Fruit fly (Drosophila melanogaster): ENCODE measurements around the gene Gr23a.

Gr23a gene

dm6 chr2L:2720368-2720767 is 50.7 kb downstream of the Gr23a start:
- no peak for TF ChIP-seq onecut (GFP tag; IDR thresholded peaks at IDR 0.05)
- no peak for TF ChIP-seq CG13287 (GFP tag; IDR thresholded peaks at IDR 0.05; ENCODE audit: partially characterized antibody)
- TF ChIP-seq CG3726 (GFP tag; IDR thresholded peaks at IDR 0.05): no peak
- peak; percentile 42 for TF ChIP-seq CG15269 (tag; optimal IDR thresholded peaks at IDR 0.05)
- TF ChIP-seq fd3F (GFP tag; optimal IDR thresholded peaks at IDR 0.05): no peak
- no peak for TF ChIP-seq CG31365 (tag; optimal IDR thresholded peaks at IDR 0.05)
- TF ChIP-seq CG8281 (tag; optimal IDR thresholded peaks at IDR 0.05): no peak
- TF ChIP-seq ranshi (GFP tag; IDR thresholded peaks at IDR 0.05): peak; percentile 38; the same call in 1 of the 2 replicates
- no peak for TF ChIP-seq gfzf (GFP tag; optimal IDR thresholded peaks at IDR 0.05)
- TF ChIP-seq CG7839 (tag; optimal IDR thresholded peaks at IDR 0.05): peak; percentile 6
- no peak for TF ChIP-seq Deaf1 (tag; optimal IDR thresholded peaks at IDR 0.05)
- TF ChIP-seq knrl (GFP tag; IDR thresholded peaks at IDR 0.05; ENCODE audit: partially characterized antibody): no peak
- TF ChIP-seq HmgD (GFP tag; optimal IDR thresholded peaks at IDR 0.05): no peak
- TF ChIP-seq HLH3B (GFP tag; IDR thresholded peaks at IDR 0.05): 0 out of 2 replicates have a peak, but pooled peaks have one; percentile 5
- no peak for TF ChIP-seq seq (GFP tag; IDR thresholded peaks at IDR 0.05)
- TF ChIP-seq jing (GFP tag; optimal IDR thresholded peaks at IDR 0.05): no peak
- 0 out of 3 replicates have a peak, but pooled peaks have one; percentile 38 for TF ChIP-seq ase (GFP tag; IDR thresholded peaks at IDR 0.05)
- TF ChIP-seq CG5953 (GFP tag; IDR thresholded peaks at IDR 0.05): no peak
- no peak for TF ChIP-seq ttk (GFP tag; IDR thresholded peaks at IDR 0.05)
- TF ChIP-seq lov (optimal IDR thresholded peaks at IDR 0.05): no peak
- TF ChIP-seq lov (GFP tag; IDR thresholded peaks at IDR 0.05): no peak
- no peak for TF ChIP-seq D19B (GFP tag; optimal IDR thresholded peaks at IDR 0.05)
- TF ChIP-seq Jarid2 (GFP tag; optimal IDR thresholded peaks at IDR 0.05): no peak
- no peak for TF ChIP-seq CG13775 (GFP tag; optimal IDR thresholded peaks at IDR 0.05)
- no peak for TF ChIP-seq H2.0 (GFP tag; IDR thresholded peaks at IDR 0.05)
- TF ChIP-seq CG3281 (GFP tag; optimal IDR thresholded peaks at IDR 0.05): peak; percentile 8
- TF ChIP-seq CG14050 (GFP tag; IDR thresholded peaks at IDR 0.05): no peak
- no peak for TF ChIP-seq Ets97D (GFP tag; optimal IDR thresholded peaks at IDR 0.05)
- TF ChIP-seq CkIIα-i1 (GFP tag; IDR thresholded peaks at IDR 0.05): no peak
- TF ChIP-seq CG2202 (tag; optimal IDR thresholded peaks at IDR 0.05): no peak
- TF ChIP-seq Rx (GFP tag; IDR thresholded peaks at IDR 0.05): no peak
- TF ChIP-seq CG32772 (GFP tag; IDR thresholded peaks at IDR 0.05): peak; percentile 5; the same call in 1 of the 2 replicates
- peak; percentile 14 for TF ChIP-seq CG17385 (GFP tag; optimal IDR thresholded peaks at IDR 0.05)
- TF ChIP-seq croc (GFP tag; conservative IDR thresholded peaks at IDR 0.05): no peak
- TF ChIP-seq CG7357 (GFP tag; IDR thresholded peaks at IDR 0.05): no peak
- TF ChIP-seq CG10147 (GFP tag; optimal IDR thresholded peaks at IDR 0.05): no peak
- TF ChIP-seq jigr1 (GFP tag; IDR thresholded peaks at IDR 0.05): no peak
- no peak for TF ChIP-seq Hand (GFP tag; optimal IDR thresholded peaks at IDR 0.05)
- TF ChIP-seq jumu (GFP tag; optimal IDR thresholded peaks at IDR 0.05): no peak
- TF ChIP-seq CG1602 (GFP tag; optimal IDR thresholded peaks at IDR 0.05): no peak
- no peak for TF ChIP-seq Max (GFP tag; optimal IDR thresholded peaks at IDR 0.05)
- TF ChIP-seq CG16779 (GFP tag; IDR thresholded peaks at IDR 0.05): no peak
- TF ChIP-seq ham (GFP tag; IDR thresholded peaks at IDR 0.05): no peak
- no peak for TF ChIP-seq ap (GFP tag; IDR thresholded peaks at IDR 0.05)
- TF ChIP-seq gce (GFP tag; IDR thresholded peaks at IDR 0.05): no peak
- no peak for TF ChIP-seq CG6765 (GFP tag; optimal IDR thresholded peaks at IDR 0.05)
- no peak for TF ChIP-seq Six4 (GFP tag; optimal IDR thresholded peaks at IDR 0.05)
- peak; percentile 18 for TF ChIP-seq Dip3 (GFP tag; optimal IDR thresholded peaks at IDR 0.05)
- no peak for TF ChIP-seq Elba2 (GFP tag; optimal IDR thresholded peaks at IDR 0.05)
- TF ChIP-seq CG12391 (tag; optimal IDR thresholded peaks at IDR 0.05): peak; percentile 15
- no peak for TF ChIP-seq CG12071 (GFP tag; optimal IDR thresholded peaks at IDR 0.05)
- no peak for TF ChIP-seq CG6272 (GFP tag; IDR thresholded peaks at IDR 0.05)
- no peak for TF ChIP-seq CG7963 (GFP tag; IDR thresholded peaks at IDR 0.05; ENCODE audit: partially characterized antibody)

Measured in whole organism, embryonic.